Fruit fly (Drosophila melanogaster) S2 (cell line): ENCODE measurements around the gene CG3225.

ENCODE experiments used
- CG8478 ChIP-seq: fragments of >200 bp; optimal IDR thresholded peaks from 2 replicates; lab custom pipeline; 2018
- CTCF ChIP-seq, 2 experiments: fragments of >200 bp; optimal IDR thresholded peaks; 2 replicates each; lab custom pipeline; 2018

DNA sequence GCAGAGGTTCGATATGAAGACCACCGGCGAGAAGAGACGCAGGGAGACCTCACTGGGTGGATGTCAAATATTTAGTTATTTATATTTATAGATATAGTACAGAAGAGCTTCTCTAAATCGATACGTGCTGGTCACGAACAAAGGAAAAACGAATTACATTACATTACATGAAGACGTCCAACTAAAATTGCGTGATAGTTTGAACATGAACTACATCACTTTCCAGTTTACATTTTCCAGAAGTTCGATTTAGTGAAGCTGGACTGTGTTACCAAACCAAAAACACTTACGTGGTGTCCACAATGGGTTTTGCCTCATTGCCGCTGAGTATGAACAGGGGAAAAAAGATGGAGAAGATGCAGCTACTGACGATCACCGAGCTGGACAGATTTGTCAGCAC lies 18.1 kb upstream of the CG3225 start:
- TF ChIP-seq CG8478 (lab: Kevin White, UChicago) = no peak
- no peak for TF ChIP-seq CTCF (optimal IDR thresholded peaks at IDR 0.05; lab: Kevin White, UChicago)
